Fruit fly (Drosophila melanogaster): ENCODE results near the gene Sec23.

DNA sequence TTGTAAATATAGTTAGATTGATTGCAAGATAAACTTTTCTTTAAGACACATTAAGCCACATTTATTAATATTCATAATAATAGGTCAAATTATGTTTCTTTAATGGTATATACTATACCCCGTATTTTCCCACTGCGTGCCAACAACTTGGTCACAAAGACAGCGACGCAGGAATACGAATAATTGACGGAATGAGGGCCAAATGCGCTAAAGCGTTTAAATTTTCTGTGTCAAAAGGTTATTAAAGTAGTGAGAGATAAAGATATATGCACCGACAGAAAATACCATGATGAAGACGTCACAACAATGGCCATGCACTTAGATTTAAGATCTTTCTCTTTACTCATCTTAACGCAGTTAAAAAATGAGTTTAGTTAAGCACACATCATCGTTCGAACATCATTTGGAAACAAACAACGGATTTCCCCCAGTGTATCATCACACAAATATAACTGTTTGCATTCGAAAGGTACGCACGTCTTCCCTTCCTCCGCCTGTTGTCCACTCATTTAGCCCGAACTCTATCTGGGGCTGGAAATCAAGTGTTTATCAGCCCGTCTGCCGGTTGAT lies 28.4 kb upstream of the Sec23 start:
- TF ChIP-seq Vsx2 (GFP tag; optimal IDR thresholded peaks at IDR 0.05; ENCODE audit: partially characterized antibody) (no peak), OdsH (GFP tag; optimal IDR thresholded peaks at IDR 0.05) (peak; percentile 59), HLH106 (tag; optimal IDR thresholded peaks at IDR 0.05) (peak; percentile 38), psq (GFP tag; optimal IDR thresholded peaks at IDR 0.05) (peak; percentile 58), ey (GFP tag; optimal IDR thresholded peaks at IDR 0.05) (peak; percentile 67), dmrt93B (GFP tag; optimal IDR thresholded peaks at IDR 0.05) (peak; percentile 41), h (GFP tag; optimal IDR thresholded peaks at IDR 0.05) (peak; percentile 71), sv (GFP tag; optimal IDR thresholded peaks at IDR 0.05) (peak; percentile 60), Myc (optimal IDR thresholded peaks at IDR 0.05) (no peak), dsf (GFP tag; optimal IDR thresholded peaks at IDR 0.05; ENCODE audit: borderline replicate concordance) (no peak), Hr78 (GFP tag; optimal IDR thresholded peaks at IDR 0.05) (no peak)

Measured in whole organism, wandering third instar larva.